1 worm cellular context compared by ENCODE assay signal in the genomic region with DNA sequence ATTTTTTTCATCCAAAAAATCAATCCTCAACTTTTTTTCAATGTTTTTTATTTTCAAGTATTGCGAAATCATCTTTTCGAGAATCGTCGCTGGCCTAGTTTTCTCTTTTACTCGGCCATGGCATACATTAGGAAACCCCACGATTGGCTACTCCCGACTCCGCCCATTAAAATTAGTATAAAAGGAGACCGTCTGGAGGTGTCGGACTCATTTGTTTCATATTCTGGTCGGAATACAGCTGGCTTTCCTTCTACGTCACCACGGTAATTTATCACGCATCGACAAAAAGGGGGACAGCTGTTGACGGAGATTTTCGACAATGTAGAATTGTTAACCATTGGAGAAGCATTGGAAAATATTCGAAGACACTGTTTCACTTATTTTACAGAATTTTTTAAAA.
A peak's percentile ranks its signal among the peaks of the same experiment; 100 is the strongest.
TF ChIP-seq lines count a peak whose summit lies in the region.

No protein-coding gene starts in this region.

TF ChIP-seq in whole organism, L1 larva, 84 proteins besides CTCF, POLR2A, EP300 and RAD21 (continued from another document):
- TF ChIP-seq lin-35 (GFP tag; optimal IDR thresholded peaks at IDR 0.05; lab: Kevin White, UChicago) (peak; percentile 21 to 68), zip-4 (GFP tag; optimal IDR thresholded peaks at IDR 0.05; lab: Kevin White, UChicago) (peak; percentile 100), fos-1 (tag; optimal IDR thresholded peaks at IDR 0.05; lab: Kevin White, UChicago) (no peak)
